Worm (Caenorhabditis elegans) whole organism, mixed stage, embryonic: ENCODE measurements around the gene erfa-3.
A peak's percentile ranks its signal among the peaks of the same experiment; 100 is the strongest.

Experiments
- bed-3 ChIP-seq: fragments of 200-800 bp; sonication (Bioruptor generic); optimal IDR thresholded peaks from 3 replicates; lab custom pipeline; 2018; ENCODE audit warnings: mild to moderate bottlenecking, missing genetic modification characterization, moderate library complexity, missing compliant biosample characterization
- ces-1 ChIP-seq: fragments of 150-350 bp; optimal IDR thresholded peaks from 2 replicates; lab custom pipeline; 2014; ENCODE audit warnings: missing biosample characterization, missing genetic modification reagents, missing genetic modification characterization
- elt-1 ChIP-seq: sonication (generic microtip); optimal IDR thresholded peaks from 2 replicates; lab custom pipeline; 2017; ENCODE audit warnings: missing genetic modification characterization, mild to moderate bottlenecking, missing compliant biosample characterization, antibody characterized with exemption, moderate library complexity, borderline replicate concordance; ENCODE audit not compliant: insufficient read depth
- flh-1 ChIP-seq: fragments of 200-800 bp; sonication (Bioruptor generic); optimal IDR thresholded peaks from 2 replicates; lab custom pipeline; 2018; ENCODE audit warnings: mild to moderate bottlenecking, missing genetic modification characterization, moderate library complexity, missing compliant biosample characterization
- hlh-1 ChIP-seq: fragments of 150-350 bp; optimal IDR thresholded peaks from 2 replicates; lab custom pipeline; 2014; ENCODE audit warnings: missing biosample characterization, missing genetic modification reagents, missing genetic modification characterization
- lsy-2 ChIP-seq: fragments of 150-350 bp; optimal IDR thresholded peaks from 2 replicates; lab custom pipeline; 2014; ENCODE audit warnings: missing biosample characterization, missing genetic modification characterization
- mls-2 ChIP-seq: sonication (generic microtip); optimal IDR thresholded peaks from 2 replicates; lab custom pipeline; 2016; ENCODE audit warnings: mild to moderate bottlenecking, missing genetic modification characterization, moderate library complexity, missing compliant biosample characterization
- nhr-12 ChIP-seq: fragments of 150-350 bp; optimal IDR thresholded peaks from 2 replicates; lab custom pipeline; 2014; ENCODE audit warnings: missing biosample characterization, missing genetic modification characterization
- pha-4 ChIP-seq: fragments of 150-350 bp; optimal IDR thresholded peaks from 2 replicates; lab custom pipeline; 2018; ENCODE audit warnings: missing biosample characterization, missing genetic modification reagents, missing genetic modification characterization
- snpc-4 ChIP-seq: fragments of 150-350 bp; optimal IDR thresholded peaks from 2 replicates; lab custom pipeline; 2014; ENCODE audit warnings: missing biosample characterization, missing genetic modification characterization
- sptf-1 ChIP-seq: sonication (generic microtip); optimal IDR thresholded peaks from 2 replicates; lab custom pipeline; 2017; ENCODE audit warnings: mild to moderate bottlenecking, missing genetic modification characterization, moderate library complexity, missing compliant biosample characterization
- unc-39 ChIP-seq: fragments of 150-350 bp; optimal IDR thresholded peaks from 2 replicates; lab custom pipeline; 2014; ENCODE audit warnings: missing biosample characterization, missing genetic modification characterization
- ztf-11 ChIP-seq: fragments of 150-350 bp; optimal IDR thresholded peaks from 2 replicates; lab custom pipeline; 2014; ENCODE audit warnings: missing biosample characterization, missing genetic modification characterization

- peak; percentile 24 for TF ChIP-seq elt-1 (tag; lab: Kevin White, UChicago)
- no peak for TF ChIP-seq snpc-4 (tag; lab: Kevin White, UChicago)
- TF ChIP-seq nhr-12 (tag; lab: Kevin White, UChicago) = no peak
- TF ChIP-seq ces-1 (GFP tag; lab: Kevin White, UChicago) = no peak
- TF ChIP-seq unc-39 (tag; lab: Kevin White, UChicago) = no peak
- TF ChIP-seq bed-3 (GFP tag; lab: Kevin White, UChicago) = no peak
- no peak for TF ChIP-seq lsy-2 (tag; lab: Kevin White, UChicago)
- TF ChIP-seq hlh-1 (tag; lab: Kevin White, UChicago) = peak; percentile 85
- TF ChIP-seq mls-2 (tag; lab: Kevin White, UChicago) = no peak
- TF ChIP-seq pha-4 (tag; lab: Kevin White, UChicago) = no peak
- TF ChIP-seq ztf-11 (tag; lab: Kevin White, UChicago) = no peak
- TF ChIP-seq sptf-1 = no peak
- no peak for TF ChIP-seq flh-1 (GFP tag; lab: Kevin White, UChicago)
Measured at ce11 chrV:11083691-11084090, 29.2 kb downstream of the erfa-3 start.
